Fruit fly (Drosophila melanogaster) whole organism, embryonic: ENCODE data around the gene RunxB.
A peak's percentile ranks its signal among the peaks of the same experiment; 100 is the strongest.

Source experiments
- Adf1 ChIP-seq: fragments of 200-800 bp; sonication (Bioruptor generic); IDR thresholded peaks from 2 replicates; pipeline ENCODE4 v1.3.6; 2022; ENCODE audit warnings: missing biosample characterization, missing genetic modification characterization
- BtbVII ChIP-seq: fragments of 200-800 bp; sonication (Bioruptor generic); optimal IDR thresholded peaks from 3 replicates; lab custom pipeline; 2017; ENCODE audit warnings: missing biosample characterization, mild to moderate bottlenecking, missing genetic modification characterization
- Bteb2 ChIP-seq: fragments of 200-800 bp; sonication (Bioruptor generic); optimal IDR thresholded peaks from 2 replicates; lab custom pipeline; 2016; ENCODE audit warnings: missing biosample characterization, missing genetic modification characterization
- CG10274 ChIP-seq: fragments of 200-800 bp; sonication (Bioruptor generic); optimal IDR thresholded peaks from 3 replicates; lab custom pipeline; 2017; ENCODE audit warnings: missing biosample characterization, mild to moderate bottlenecking, missing genetic modification characterization
- CG10565 ChIP-seq: fragments of 200-800 bp; sonication (Bioruptor generic); optimal IDR thresholded peaks from 3 replicates; lab custom pipeline; 2016; ENCODE audit warnings: missing biosample characterization, mild to moderate bottlenecking, missing genetic modification characterization
- CG10654 ChIP-seq: fragments of 200-800 bp; sonication (Bioruptor generic); optimal IDR thresholded peaks from 2 replicates; lab custom pipeline; 2016; ENCODE audit warnings: missing biosample characterization, missing genetic modification characterization
- CG10979 ChIP-seq: fragments of 200-800 bp; sonication (Bioruptor generic); optimal IDR thresholded peaks from 2 replicates; lab custom pipeline; 2018; ENCODE audit warnings: missing biosample characterization, mild to moderate bottlenecking, missing genetic modification characterization, moderate library complexity
- CG12071 ChIP-seq: fragments of 200-800 bp; sonication (Bioruptor generic); optimal IDR thresholded peaks from 3 replicates; lab custom pipeline; 2018; ENCODE audit warnings: missing biosample characterization, mild to moderate bottlenecking, missing genetic modification characterization
- CG12769 ChIP-seq: fragments of 200-800 bp; sonication (Bioruptor generic); optimal IDR thresholded peaks from 2 replicates; lab custom pipeline; 2019; ENCODE audit warnings: missing biosample characterization, mild to moderate bottlenecking, missing genetic modification characterization, moderate library complexity
- CG13123 ChIP-seq: fragments of 200-800 bp; sonication (Bioruptor generic); optimal IDR thresholded peaks from 2 replicates; lab custom pipeline; 2016; ENCODE audit warnings: missing biosample characterization, missing genetic modification characterization
- CG13624 ChIP-seq: fragments of 200-800 bp; sonication (Bioruptor generic); optimal IDR thresholded peaks from 2 replicates; lab custom pipeline; 2016; ENCODE audit warnings: missing biosample characterization, missing genetic modification characterization
- CG14710 ChIP-seq: fragments of 200-800 bp; sonication (Bioruptor generic); optimal IDR thresholded peaks from 3 replicates; lab custom pipeline; 2019; ENCODE audit warnings: missing biosample characterization, mild to moderate bottlenecking, missing genetic modification characterization, moderate library complexity
- CG15514 ChIP-seq: fragments of 200-800 bp; sonication (Bioruptor generic); optimal IDR thresholded peaks from 3 replicates; lab custom pipeline; 2017; ENCODE audit warnings: missing biosample characterization, missing genetic modification characterization, mild to moderate bottlenecking, moderate library complexity, missing genetic modification reagents
- CG1602 ChIP-seq: fragments of 200-800 bp; sonication (Bioruptor generic); optimal IDR thresholded peaks from 3 replicates; lab custom pipeline; 2016; ENCODE audit warnings: missing biosample characterization, missing genetic modification characterization
- CG16779 ChIP-seq: fragments of 200-800 bp; sonication (Bioruptor generic); IDR thresholded peaks from 2 replicates; pipeline ENCODE4 v1.3.6; 2022; ENCODE audit warnings: missing biosample characterization, missing genetic modification characterization
- CG17385 ChIP-seq: fragments of 200-800 bp; sonication (Bioruptor generic); optimal IDR thresholded peaks from 3 replicates; lab custom pipeline; 2018; ENCODE audit warnings: missing biosample characterization, mild to moderate bottlenecking, missing genetic modification characterization
- CG43689 ChIP-seq: fragments of 200-800 bp; sonication (Bioruptor generic); IDR thresholded peaks from 2 replicates; pipeline ENCODE4 v1.3.6; 2022; ENCODE audit warnings: missing biosample characterization, missing genetic modification characterization
- CG4854 ChIP-seq: fragments of 200-800 bp; sonication (Bioruptor generic); optimal IDR thresholded peaks from 2 replicates; lab custom pipeline; 2016; ENCODE audit warnings: missing biosample characterization, missing genetic modification characterization, inconsistent platforms
- CG6254 ChIP-seq: fragments of 200-800 bp; sonication (Bioruptor generic); optimal IDR thresholded peaks from 3 replicates; lab custom pipeline; 2017; ENCODE audit warnings: mild to moderate bottlenecking, missing biosample characterization, missing genetic modification reagents, missing genetic modification characterization
- CG6654 ChIP-seq: fragments of 200-800 bp; sonication (Bioruptor generic); optimal IDR thresholded peaks from 2 replicates; lab custom pipeline; 2017; ENCODE audit warnings: missing biosample characterization, mild to moderate bottlenecking, missing genetic modification characterization
- CG7357 ChIP-seq: fragments of 200-800 bp; sonication (Bioruptor generic); IDR thresholded peaks from 3 replicates; pipeline ENCODE4 v1.3.6; 2022; ENCODE audit warnings: missing biosample characterization, missing genetic modification characterization
- CG7372 ChIP-seq: fragments of 200-800 bp; sonication (Bioruptor generic); IDR thresholded peaks from 2 replicates; pipeline ENCODE4 v1.3.6; 2022; ENCODE audit warnings: missing biosample characterization, missing genetic modification characterization
- CG7987 ChIP-seq: fragments of 200-800 bp; sonication (Bioruptor generic); optimal IDR thresholded peaks from 2 replicates; lab custom pipeline; 2018; ENCODE audit warnings: missing biosample characterization, mild to moderate bottlenecking, missing genetic modification characterization, moderate library complexity
- CG8765 ChIP-seq: fragments of 200-800 bp; sonication (Bioruptor generic); IDR thresholded peaks from 2 replicates; pipeline ENCODE4 v1.3.6; 2022; ENCODE audit warnings: missing biosample characterization, missing genetic modification characterization
- CG8944 ChIP-seq: fragments of 200-800 bp; sonication (Bioruptor generic); optimal IDR thresholded peaks from 3 replicates; lab custom pipeline; 2016; ENCODE audit warnings: missing biosample characterization, missing genetic modification characterization
- CHES-1-like ChIP-seq: fragments of 200-800 bp; sonication (Bioruptor generic); optimal IDR thresholded peaks from 2 replicates; lab custom pipeline; 2016; ENCODE audit warnings: missing biosample characterization, missing genetic modification characterization
- CrebB ChIP-seq: fragments of 200-800 bp; sonication (Bioruptor generic); optimal IDR thresholded peaks from 3 replicates; lab custom pipeline; 2018; ENCODE audit warnings: missing biosample characterization, mild to moderate bottlenecking, missing genetic modification characterization
- D19B ChIP-seq: fragments of 200-800 bp; sonication (Bioruptor generic); optimal IDR thresholded peaks from 2 replicates; lab custom pipeline; 2017; ENCODE audit warnings: missing biosample characterization, mild to moderate bottlenecking, missing genetic modification characterization
- Dad ChIP-seq: fragments of 200-800 bp; sonication (Bioruptor generic); optimal IDR thresholded peaks from 3 replicates; lab custom pipeline; 2016; ENCODE audit warnings: missing biosample characterization, missing genetic modification characterization
- Elba2 ChIP-seq: fragments of 200-800 bp; sonication (Bioruptor generic); optimal IDR thresholded peaks from 3 replicates; lab custom pipeline; 2016; ENCODE audit warnings: missing biosample characterization, missing genetic modification characterization
- Gug ChIP-seq: fragments of 200-800 bp; sonication (Bioruptor generic); IDR thresholded peaks from 4 replicates; pipeline ENCODE4 v1.3.6; 2022; ENCODE audit warnings: missing biosample characterization, missing genetic modification characterization
- Hand ChIP-seq: fragments of 200-800 bp; sonication (Bioruptor generic); optimal IDR thresholded peaks from 2 replicates; lab custom pipeline; 2017; ENCODE audit warnings: mild to moderate bottlenecking, missing biosample characterization, missing genetic modification reagents, missing genetic modification characterization
- Hr3 ChIP-seq: fragments of 200-800 bp; sonication (Bioruptor generic); optimal IDR thresholded peaks from 3 replicates; lab custom pipeline; 2016; ENCODE audit warnings: missing biosample characterization, missing genetic modification characterization
- Lhr ChIP-seq: fragments of 200-800 bp; sonication (Bioruptor generic); optimal IDR thresholded peaks from 3 replicates; lab custom pipeline; 2017; ENCODE audit warnings: mild to moderate bottlenecking, missing biosample characterization, missing genetic modification reagents, missing genetic modification characterization
- Myb ChIP-seq: fragments of 200-800 bp; sonication (Bioruptor generic); optimal IDR thresholded peaks from 2 replicates; lab custom pipeline; 2016; ENCODE audit warnings: missing biosample characterization, missing genetic modification characterization
- Poxn ChIP-seq: fragments of 200-800 bp; sonication (Bioruptor generic); IDR thresholded peaks from 2 replicates; pipeline ENCODE4 v1.3.6; 2022; ENCODE audit warnings: missing biosample characterization, missing genetic modification characterization
- ac ChIP-seq: fragments of 200-800 bp; sonication (Bioruptor generic); optimal IDR thresholded peaks from 3 replicates; lab custom pipeline; 2017; ENCODE audit warnings: missing biosample characterization, mild to moderate bottlenecking, missing genetic modification characterization
- ase ChIP-seq: fragments of 200-800 bp; sonication (Bioruptor generic); IDR thresholded peaks from 3 replicates; pipeline ENCODE4 v1.3.6; 2022; ENCODE audit warnings: missing biosample characterization, missing genetic modification characterization
- ash1 ChIP-seq: fragments of 200-800 bp; sonication (Bioruptor generic); optimal IDR thresholded peaks from 2 replicates; lab custom pipeline; 2018; ENCODE audit warnings: missing biosample characterization, mild to moderate bottlenecking, missing genetic modification characterization
- az2 ChIP-seq: fragments of 200-800 bp; sonication (Bioruptor generic); optimal IDR thresholded peaks from 3 replicates; lab custom pipeline; 2016; ENCODE audit warnings: missing biosample characterization, missing genetic modification characterization
- br ChIP-seq: fragments of >200 bp; optimal IDR thresholded peaks from 2 replicates; lab custom pipeline; 2017
- cg ChIP-seq: fragments of 200-800 bp; sonication (Bioruptor generic); optimal IDR thresholded peaks from 3 replicates; lab custom pipeline; 2019; ENCODE audit warnings: missing biosample characterization, mild to moderate bottlenecking, missing genetic modification characterization, moderate library complexity
- eve ChIP-seq, 2 experiments: fragments of >200 bp; optimal IDR thresholded peaks; 2 replicates each; lab custom pipeline; 2017; ENCODE audit warnings: missing biosample characterization in 2 of 2, missing genetic modification characterization in 2 of 2
- ewg ChIP-seq: fragments of 200-800 bp; sonication (Bioruptor generic); optimal IDR thresholded peaks from 3 replicates; lab custom pipeline; 2017; ENCODE audit warnings: mild to moderate bottlenecking, missing biosample characterization, missing genetic modification reagents, missing genetic modification characterization
- fd64A ChIP-seq: fragments of 200-800 bp; sonication (Bioruptor generic); optimal IDR thresholded peaks from 3 replicates; lab custom pipeline; 2018; ENCODE audit warnings: missing biosample characterization, mild to moderate bottlenecking, missing genetic modification characterization
- insv ChIP-seq, 2 experiments: fragments of 200-800 bp; sonication (Bioruptor generic); optimal IDR thresholded peaks; 3 replicates each; lab custom pipeline; 2016 to 2018; ENCODE audit warnings: missing biosample characterization in 2 of 2, missing genetic modification characterization in 2 of 2
- klu ChIP-seq: fragments of 200-800 bp; sonication (Bioruptor generic); IDR thresholded peaks from 2 replicates; pipeline ENCODE4 v1.3.6; 2022; ENCODE audit warnings: missing biosample characterization, missing genetic modification characterization
- schlank ChIP-seq: fragments of 200-800 bp; sonication (Bioruptor generic); optimal IDR thresholded peaks from 2 replicates; lab custom pipeline; 2018; ENCODE audit warnings: missing biosample characterization, mild to moderate bottlenecking, missing genetic modification characterization
- slbo ChIP-seq: fragments of 200-800 bp; sonication (Bioruptor generic); IDR thresholded peaks from 2 replicates; pipeline ENCODE4 v1.3.6; 2022; ENCODE audit warnings: missing biosample characterization, missing genetic modification characterization
- tap ChIP-seq: fragments of 200-800 bp; optimal IDR thresholded peaks from 3 replicates; lab custom pipeline; 2019; ENCODE audit warnings: missing biosample characterization, mild to moderate bottlenecking, missing genetic modification characterization, moderate library complexity
- tll ChIP-seq, 2 experiments: fragments of 200-800 bp in 1 of 2; fragments of >200 bp in 1 of 2; sonication (Bioruptor generic) in 1 of 2; optimal IDR thresholded peaks; 2 replicates each; lab custom pipeline; 2017 to 2019; ENCODE audit warnings: missing biosample characterization in 2 of 2, missing genetic modification characterization in 2 of 2, mild to moderate bottlenecking in 1 of 2, moderate library complexity in 1 of 2
- toy ChIP-seq: fragments of 200-800 bp; sonication (Bioruptor generic); IDR thresholded peaks from 2 replicates; pipeline ENCODE4 v1.3.6; 2022; ENCODE audit warnings: missing biosample characterization, missing genetic modification characterization

Gene RunxB

dm6 chrX:20510540-20510939 is 27.8 kb upstream of the RunxB start, which contains the start of gene RhoGAP19D (continued):
- TF ChIP-seq CrebB (peak; percentile 32), Bteb2 (GFP tag; lab: Kevin White, UChicago) (no peak), CG14710 (tag; lab: Kevin White, UChicago) (peak; percentile 48), Hand (GFP tag; lab: Kevin White, UChicago) (no peak), ewg (GFP tag; lab: Kevin White, UChicago) (no peak), Hr3 (peak; percentile 44), CG10979 (tag; lab: Kevin White, UChicago) (no peak), CG16779 (GFP tag; lab: Robert Waterston, UW) (peak; percentile 58), CG4854 (GFP tag; lab: Kevin White, UChicago) (peak; percentile 40), CG15514 (GFP tag; lab: Kevin White, UChicago) (peak; percentile 69), Dad (GFP tag; lab: Kevin White, UChicago) (peak; percentile 58), CG8765 (no peak), CG43689 (GFP tag; lab: Robert Waterston, UW) (no peak), CG1602 (GFP tag; lab: Kevin White, UChicago) (peak; percentile 47), CG13624 (GFP tag; lab: Kevin White, UChicago) (peak; percentile 63), Myb (GFP tag; lab: Kevin White, UChicago) (peak; percentile 57), tll (GFP tag; optimal IDR thresholded peaks at IDR 0.05; lab: Kevin White, UChicago) (no peak), CG17385 (no peak), BtbVII (GFP tag; lab: Kevin White, UChicago) (no peak), az2 (GFP tag; lab: Kevin White, UChicago) (peak; percentile 17), CG10565 (GFP tag; lab: Kevin White, UChicago) (no peak), insv (GFP tag; optimal IDR thresholded peaks at IDR 0.05; lab: Kevin White, UChicago) (peak in 1 of 2 experiments; percentile 38), CG12071 (GFP tag; lab: Kevin White, UChicago) (peak; percentile 6), CG10654 (peak; percentile 29), ac (GFP tag; lab: Kevin White, UChicago) (no peak), br (lab: Kevin White, UChicago) (no peak), CG10274 (no peak), Gug (GFP tag; lab: Robert Waterston, UW) (peak; percentile 79; the same call in 2 of the 4 replicates), CG13123 (GFP tag; lab: Kevin White, UChicago) (no peak), D19B (GFP tag; lab: Kevin White, UChicago) (no peak), toy (no peak), CG7987 (GFP tag; lab: Kevin White, UChicago) (peak; percentile 44), klu (GFP tag; lab: Robert Waterston, UW) (no peak), CG6254 (GFP tag; lab: Kevin White, UChicago) (no peak), ase (no peak), CG6654 (GFP tag; lab: Kevin White, UChicago) (no peak), CG7357 (GFP tag; lab: Robert Waterston, UW) (no peak), fd64A (GFP tag; lab: Kevin White, UChicago) (no peak), CHES-1-like (GFP tag; lab: Kevin White, UChicago) (peak; percentile 67), CG7372 (GFP tag; lab: Robert Waterston, UW) (no peak), slbo (GFP tag; lab: Robert Waterston, UW) (peak; percentile 89), eve (GFP tag; optimal IDR thresholded peaks at IDR 0.05; lab: Kevin White, UChicago) (no peak), cg (GFP tag; lab: Kevin White, UChicago) (no peak), schlank (tag; lab: Kevin White, UChicago) (no peak), ash1 (GFP tag; lab: Kevin White, UChicago) (peak; percentile 25), Elba2 (GFP tag; lab: Kevin White, UChicago) (no peak), CG12769 (tag; lab: Kevin White, UChicago) (peak; percentile 69), Poxn (GFP tag; lab: Robert Waterston, UW) (no peak), Adf1 (GFP tag; lab: Robert Waterston, UW) (peak; percentile 59), CG8944 (GFP tag; lab: Kevin White, UChicago) (peak; percentile 56), Lhr (GFP tag; lab: Kevin White, UChicago) (peak; percentile 44), tap (tag; lab: Kevin White, UChicago) (no peak)
